Fruit fly (Drosophila melanogaster): ENCODE measurements around the gene Phae2.

Phae2 gene

DNA sequence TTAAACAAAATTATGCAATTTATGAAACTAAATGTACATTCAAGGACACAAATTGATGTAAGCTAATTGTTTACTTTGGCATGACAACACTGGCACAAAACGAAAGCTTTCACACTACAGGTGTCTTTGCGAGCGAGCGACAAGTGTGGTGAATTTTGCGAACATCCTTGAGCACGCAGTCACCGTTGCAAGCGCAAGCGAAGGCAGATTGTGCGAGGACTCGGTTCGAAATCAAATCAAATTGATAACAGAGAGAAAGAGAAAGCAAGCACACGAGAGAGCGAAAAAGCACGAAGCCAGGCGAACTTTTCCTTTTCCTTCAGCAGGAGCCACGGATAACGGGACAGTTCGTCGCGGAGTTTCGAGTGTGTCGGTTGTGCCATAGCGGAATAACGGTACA lies 31.5 kb downstream of the Phae2 start, which contains the start of gene CG31760:
TSS of gene CG31760 (plus strand) at position 342 of the 400 bp plus-strand sequence.
- TF ChIP-seq CG12605 (GFP tag; IDR thresholded peaks at IDR 0.05) (peak; percentile 72), CG14655 (GFP tag; optimal IDR thresholded peaks at IDR 0.05) (no peak), CG4496 (GFP tag; IDR thresholded peaks at IDR 0.05) (no peak), CG8301 (tag; optimal IDR thresholded peaks at IDR 0.05) (no peak), rn (GFP tag; IDR thresholded peaks at IDR 0.05) (no peak), CG15710 (tag; optimal IDR thresholded peaks at IDR 0.05) (no peak), CG8159 (tag; optimal IDR thresholded peaks at IDR 0.05) (no peak)

dm6 chr2L:12161467-12161866 lies 50.6 kb downstream of the Phae2 start, which contains the start of gene CG31861:
CG31861 (plus strand) TSS chr2L:12161767.
- TF ChIP-seq CG9948 (tag; optimal IDR thresholded peaks at IDR 0.05), result no peak
- TF ChIP-seq CG34367 (tag; optimal IDR thresholded peaks at IDR 0.05), result no peak
- TF ChIP-seq CG10348 (GFP tag; IDR thresholded peaks at IDR 0.05), result no peak
- TF ChIP-seq EcR (GFP tag; optimal IDR thresholded peaks at IDR 0.05), result no peak
- no peak for TF ChIP-seq CG8159 (tag; optimal IDR thresholded peaks at IDR 0.05)
- TF ChIP-seq Pif1B (GFP tag; optimal IDR thresholded peaks at IDR 0.05), result no peak
- TF ChIP-seq D1 (tag; optimal IDR thresholded peaks at IDR 0.05), result no peak
- no peak for TF ChIP-seq CG4496 (GFP tag; IDR thresholded peaks at IDR 0.05)
- TF ChIP-seq Snoo (tag; optimal IDR thresholded peaks at IDR 0.05), result no peak
- TF ChIP-seq CG15710 (tag; optimal IDR thresholded peaks at IDR 0.05), result no peak
- TF ChIP-seq CG13204 (GFP tag; optimal IDR thresholded peaks at IDR 0.05), result no peak
- TF ChIP-seq fd96Ca (GFP tag; IDR thresholded peaks at IDR 0.05), result no peak
- TF ChIP-seq CG17806 (tag; optimal IDR thresholded peaks at IDR 0.05), result no peak
